Fruit fly (Drosophila melanogaster) whole organism, embryonic: Measurements from ENCODE around the gene CG43850.

ENCODE experiments used
- ATbp ChIP-seq: fragments of 200-800 bp; sonication (Bioruptor generic); optimal IDR thresholded peaks from 2 replicates; lab custom pipeline; 2017; ENCODE audit warnings: missing biosample characterization, mild to moderate bottlenecking, missing genetic modification characterization, missing genetic modification reagents
- CG11695 ChIP-seq: fragments of 200-800 bp; sonication (Bioruptor generic); IDR thresholded peaks from 3 replicates; pipeline ENCODE4 v1.3.6; 2022; ENCODE audit warnings: missing biosample characterization, missing genetic modification characterization
- CG12391 ChIP-seq: fragments of 200-800 bp; sonication (Bioruptor generic); optimal IDR thresholded peaks from 3 replicates; lab custom pipeline; 2018; ENCODE audit warnings: missing biosample characterization, mild to moderate bottlenecking, missing genetic modification characterization, moderate library complexity
- CG13775 ChIP-seq: fragments of 200-800 bp; sonication (Bioruptor generic); optimal IDR thresholded peaks from 3 replicates; lab custom pipeline; 2017; ENCODE audit warnings: missing biosample characterization, mild to moderate bottlenecking, missing genetic modification characterization
- CG14860 ChIP-seq: fragments of 200-800 bp; sonication (Bioruptor generic); IDR thresholded peaks from 3 replicates; pipeline ENCODE4 v1.3.6; 2022; ENCODE audit warnings: missing biosample characterization, missing genetic modification characterization; ENCODE audit not compliant: partially characterized antibody
- CG15269 ChIP-seq: fragments of 200-800 bp; sonication (Bioruptor generic); optimal IDR thresholded peaks from 2 replicates; lab custom pipeline; 2018; ENCODE audit warnings: missing biosample characterization, mild to moderate bottlenecking, missing genetic modification characterization, moderate library complexity
- CG1647 ChIP-seq: fragments of 200-800 bp; sonication (Bioruptor generic); optimal IDR thresholded peaks from 3 replicates; lab custom pipeline; 2016; ENCODE audit warnings: missing biosample characterization, missing genetic modification characterization
- CG17359 ChIP-seq: fragments of 200-800 bp; sonication (Bioruptor generic); optimal IDR thresholded peaks from 3 replicates; lab custom pipeline; 2018; ENCODE audit warnings: missing biosample characterization, mild to moderate bottlenecking, missing genetic modification characterization, moderate library complexity
- CG17385 ChIP-seq: fragments of 200-800 bp; sonication (Bioruptor generic); optimal IDR thresholded peaks from 3 replicates; lab custom pipeline; 2018; ENCODE audit warnings: missing biosample characterization, mild to moderate bottlenecking, missing genetic modification characterization
- CG1832 ChIP-seq: fragments of 200-800 bp; sonication (Bioruptor generic); optimal IDR thresholded peaks from 2 replicates; lab custom pipeline; 2017; ENCODE audit warnings: missing biosample characterization, mild to moderate bottlenecking, missing genetic modification characterization, inconsistent platforms
- CG18619 ChIP-seq: fragments of 200-800 bp; sonication (Bioruptor generic); optimal IDR thresholded peaks from 3 replicates; lab custom pipeline; 2017; ENCODE audit warnings: missing biosample characterization, mild to moderate bottlenecking, missing genetic modification characterization
- CG2120 ChIP-seq: fragments of 200-800 bp; sonication (Bioruptor generic); optimal IDR thresholded peaks from 3 replicates; lab custom pipeline; 2016; ENCODE audit warnings: missing biosample characterization, missing genetic modification characterization
- CG2678 ChIP-seq: fragments of 200-800 bp; sonication (Bioruptor generic); optimal IDR thresholded peaks from 3 replicates; lab custom pipeline; 2019; ENCODE audit warnings: missing biosample characterization, mild to moderate bottlenecking, missing genetic modification characterization, moderate library complexity
- CG30020 ChIP-seq: fragments of 200-800 bp; optimal IDR thresholded peaks from 2 replicates; lab custom pipeline; 2019; ENCODE audit warnings: missing biosample characterization, mild to moderate bottlenecking, missing genetic modification characterization, moderate library complexity
- CG30403 ChIP-seq: fragments of 200-800 bp; sonication (Bioruptor generic); optimal IDR thresholded peaks from 3 replicates; lab custom pipeline; 2016; ENCODE audit warnings: missing biosample characterization, missing genetic modification characterization
- CG33557 ChIP-seq: fragments of 200-800 bp; sonication (Bioruptor generic); optimal IDR thresholded peaks from 2 replicates; lab custom pipeline; 2019; ENCODE audit warnings: missing biosample characterization, mild to moderate bottlenecking, missing genetic modification characterization, moderate library complexity
- CG34422 ChIP-seq: fragments of 200-800 bp; sonication (Bioruptor generic); IDR thresholded peaks from 3 replicates; pipeline ENCODE4 v1.3.6; 2022; ENCODE audit warnings: missing biosample characterization, missing genetic modification characterization
- CG4424 ChIP-seq: fragments of 200-800 bp; sonication (Bioruptor generic); optimal IDR thresholded peaks from 3 replicates; lab custom pipeline; 2016; ENCODE audit warnings: missing biosample characterization, missing genetic modification characterization
- CG5180 ChIP-seq: fragments of 200-800 bp; sonication (Bioruptor generic); optimal IDR thresholded peaks from 3 replicates; lab custom pipeline; 2017; ENCODE audit warnings: missing biosample characterization, missing genetic modification characterization, mild to moderate bottlenecking, moderate library complexity, missing genetic modification reagents
- CG5953 ChIP-seq: fragments of 200-800 bp; sonication (Bioruptor generic); IDR thresholded peaks from 2 replicates; pipeline ENCODE4 v1.3.6; 2022; ENCODE audit warnings: missing biosample characterization, missing genetic modification characterization
- CG6254 ChIP-seq: fragments of 200-800 bp; sonication (Bioruptor generic); optimal IDR thresholded peaks from 3 replicates; lab custom pipeline; 2017; ENCODE audit warnings: mild to moderate bottlenecking, missing biosample characterization, missing genetic modification reagents, missing genetic modification characterization
- CG6813 ChIP-seq: fragments of 200-800 bp; sonication (Bioruptor generic); optimal IDR thresholded peaks from 2 replicates; lab custom pipeline; 2017; ENCODE audit warnings: missing biosample characterization, missing genetic modification characterization, mild to moderate bottlenecking, moderate library complexity, missing genetic modification reagents
- CG7372 ChIP-seq: fragments of 200-800 bp; sonication (Bioruptor generic); IDR thresholded peaks from 2 replicates; pipeline ENCODE4 v1.3.6; 2022; ENCODE audit warnings: missing biosample characterization, missing genetic modification characterization
- CG9437 ChIP-seq: fragments of 200-800 bp; sonication (Bioruptor generic); optimal IDR thresholded peaks from 2 replicates; lab custom pipeline; 2018; ENCODE audit warnings: missing biosample characterization, mild to moderate bottlenecking, missing genetic modification characterization
- CG9817 ChIP-seq: fragments of 200-800 bp; sonication (Bioruptor generic); optimal IDR thresholded peaks from 2 replicates; lab custom pipeline; 2018; ENCODE audit warnings: missing biosample characterization, mild to moderate bottlenecking, missing genetic modification characterization, moderate library complexity
- Doc3 ChIP-seq: fragments of 200-800 bp; sonication (Bioruptor generic); IDR thresholded peaks from 3 replicates; pipeline ENCODE4 v1.3.6; 2022; ENCODE audit warnings: missing biosample characterization, missing genetic modification characterization; ENCODE audit not compliant: partially characterized antibody
- Drgx ChIP-seq: fragments of 200-800 bp; sonication (Bioruptor generic); IDR thresholded peaks from 2 replicates; pipeline ENCODE4 v1.3.6; 2022; ENCODE audit warnings: missing biosample characterization, missing genetic modification characterization
- ERR ChIP-seq: fragments of 200-800 bp; sonication (Bioruptor generic); optimal IDR thresholded peaks from 2 replicates; lab custom pipeline; 2016; ENCODE audit warnings: missing biosample characterization, missing genetic modification characterization
- Ets65A ChIP-seq: fragments of 200-800 bp; sonication (Bioruptor generic); peaks from one replicate; lab custom pipeline; 2016; ENCODE audit warnings: missing biosample characterization, missing genetic modification characterization
- Hmr ChIP-seq: fragments of 200-800 bp; sonication (Bioruptor generic); optimal IDR thresholded peaks from 3 replicates; lab custom pipeline; 2017; ENCODE audit warnings: mild to moderate bottlenecking, missing biosample characterization, missing genetic modification reagents, missing genetic modification characterization
- Max ChIP-seq: fragments of 200-800 bp; sonication (Bioruptor generic); optimal IDR thresholded peaks from 2 replicates; lab custom pipeline; 2016; ENCODE audit warnings: missing biosample characterization, mild to moderate bottlenecking, missing genetic modification characterization
- Med ChIP-seq: fragments of 200-800 bp; sonication (Bioruptor generic); peaks from one replicate; lab custom pipeline; 2016; ENCODE audit warnings: missing biosample characterization, missing genetic modification characterization, mild to moderate bottlenecking, inconsistent platforms, moderate library complexity
- Meics ChIP-seq: fragments of 200-800 bp; sonication (Bioruptor generic); optimal IDR thresholded peaks from 2 replicates; lab custom pipeline; 2017; ENCODE audit warnings: missing biosample characterization, mild to moderate bottlenecking, missing genetic modification characterization
- NFAT ChIP-seq: fragments of 200-800 bp; sonication (Bioruptor generic); IDR thresholded peaks from 2 replicates; pipeline ENCODE4 v1.3.6; 2022; ENCODE audit warnings: missing biosample characterization, missing genetic modification characterization
- Opbp ChIP-seq: fragments of 200-800 bp; sonication (Bioruptor generic); IDR thresholded peaks from 3 replicates; pipeline ENCODE4 v1.3.6; 2022; ENCODE audit warnings: missing biosample characterization, missing genetic modification characterization; ENCODE audit not compliant: partially characterized antibody
- PHDP ChIP-seq: fragments of 200-800 bp; sonication (Bioruptor generic); optimal IDR thresholded peaks from 3 replicates; lab custom pipeline; 2018; ENCODE audit warnings: missing biosample characterization, mild to moderate bottlenecking, missing genetic modification characterization, moderate library complexity
- Rfx ChIP-seq: fragments of 200-800 bp; sonication (Bioruptor generic); IDR thresholded peaks from 2 replicates; pipeline ENCODE4 v1.3.6; 2022; ENCODE audit warnings: missing biosample characterization, missing genetic modification characterization
- Sox102F ChIP-seq: fragments of 200-800 bp; sonication (Bioruptor generic); optimal IDR thresholded peaks from 2 replicates; lab custom pipeline; 2018; ENCODE audit warnings: missing biosample characterization, mild to moderate bottlenecking, missing genetic modification characterization, moderate library complexity
- Sry-δ ChIP-seq: fragments of 200-800 bp; sonication (Bioruptor generic); optimal IDR thresholded peaks from 2 replicates; lab custom pipeline; 2016; ENCODE audit warnings: missing biosample characterization, missing genetic modification characterization
- dmrt99B ChIP-seq: fragments of 200-800 bp; sonication (Bioruptor generic); optimal IDR thresholded peaks from 2 replicates; lab custom pipeline; 2018; ENCODE audit warnings: missing biosample characterization, mild to moderate bottlenecking, missing genetic modification characterization, moderate library complexity
- ems ChIP-seq: fragments of 200-800 bp; sonication (Bioruptor generic); optimal IDR thresholded peaks from 3 replicates; lab custom pipeline; 2016; ENCODE audit warnings: missing biosample characterization, missing genetic modification characterization
- eyg ChIP-seq: fragments of 200-800 bp; sonication (Bioruptor generic); optimal IDR thresholded peaks from 3 replicates; lab custom pipeline; 2016; ENCODE audit warnings: missing biosample characterization, missing genetic modification characterization
- fd64A ChIP-seq: fragments of 200-800 bp; sonication (Bioruptor generic); optimal IDR thresholded peaks from 3 replicates; lab custom pipeline; 2018; ENCODE audit warnings: missing biosample characterization, mild to moderate bottlenecking, missing genetic modification characterization
- hkb ChIP-seq, 2 experiments: fragments of 200-800 bp in 1 of 2; fragments of >200 bp in 1 of 2; sonication (Bioruptor generic) in 1 of 2; IDR thresholded peaks in 1 of 2; optimal IDR thresholded peaks in 1 of 2; 2 replicates each; pipeline versions ENCODE4 v1.3.6 to Lab custom; 2017 to 2022; ENCODE audit warnings: missing biosample characterization in 1 of 2, missing genetic modification characterization in 1 of 2
- hth ChIP-seq: fragments of >200 bp; optimal IDR thresholded peaks from 2 replicates; lab custom pipeline; 2017; ENCODE audit warnings: inconsistent platforms
- ro ChIP-seq: fragments of 200-800 bp; sonication (Bioruptor generic); IDR thresholded peaks from 2 replicates; pipeline ENCODE4 v1.3.6; 2022; ENCODE audit warnings: missing biosample characterization, missing genetic modification characterization
- row ChIP-seq: fragments of 200-800 bp; sonication (Bioruptor generic); IDR thresholded peaks from 3 replicates; pipeline ENCODE4 v1.3.6; 2022; ENCODE audit warnings: missing biosample characterization, missing genetic modification characterization
- sens ChIP-seq: fragments of 200-800 bp; sonication (Bioruptor generic); peaks from one replicate; lab custom pipeline; 2016; ENCODE audit warnings: missing biosample characterization, missing genetic modification characterization
- unpg ChIP-seq: fragments of 200-800 bp; sonication (Bioruptor generic); optimal IDR thresholded peaks from 3 replicates; lab custom pipeline; 2018; ENCODE audit warnings: missing biosample characterization, mild to moderate bottlenecking, missing genetic modification characterization, moderate library complexity
- wor ChIP-seq: fragments of 200-800 bp; sonication (Bioruptor generic); IDR thresholded peaks from 2 replicates; pipeline ENCODE4 v1.3.6; 2022; ENCODE audit warnings: missing biosample characterization, missing genetic modification characterization

CG43850 gene

dm6 chr2L:13399565-13399964 lies 15.7 kb upstream of the CG43850 start (continued):
- no peak for TF ChIP-seq CG33557 (GFP tag; lab: Kevin White, UChicago)
- TF ChIP-seq NFAT: no peak
- TF ChIP-seq dmrt99B (tag; lab: Kevin White, UChicago): peak; percentile 11
- TF ChIP-seq Opbp (GFP tag; lab: Robert Waterston, UW): no peak
- TF ChIP-seq CG2678 (tag; lab: Kevin White, UChicago): peak; percentile 22
- no peak for TF ChIP-seq CG1832 (GFP tag; lab: Kevin White, UChicago)
- TF ChIP-seq eyg (GFP tag; lab: Kevin White, UChicago): no peak
- TF ChIP-seq CG9437 (GFP tag; lab: Kevin White, UChicago): no peak
- TF ChIP-seq CG18619 (GFP tag; lab: Kevin White, UChicago): no peak
- no peak for TF ChIP-seq CG7372 (GFP tag; lab: Robert Waterston, UW)
- no peak for TF ChIP-seq Ets65A (GFP tag; lab: Kevin White, UChicago)
- no peak for TF ChIP-seq CG9817 (tag; lab: Kevin White, UChicago)
- TF ChIP-seq ems (GFP tag; lab: Kevin White, UChicago): no peak
- no peak for TF ChIP-seq hkb (optimal IDR thresholded peaks at IDR 0.05; lab: Kevin White, UChicago)
- 0 out of 2 replicates have a peak, but pooled peaks have one; percentile 11 for TF ChIP-seq hkb (GFP tag; IDR thresholded peaks at IDR 0.05; lab: Robert Waterston, UW)
- TF ChIP-seq Hmr: no peak
- no peak for TF ChIP-seq Max (GFP tag; lab: Kevin White, UChicago)
- peak; percentile 86 for TF ChIP-seq sens
- peak; percentile 3 for TF ChIP-seq Meics (GFP tag; lab: Kevin White, UChicago)
- no peak for TF ChIP-seq ERR (GFP tag; lab: Kevin White, UChicago)
- peak; percentile 53 for TF ChIP-seq row (GFP tag; lab: Robert Waterston, UW)
- no peak for TF ChIP-seq CG14860 (GFP tag; lab: Robert Waterston, UW)
- TF ChIP-seq CG1647 (GFP tag; lab: Kevin White, UChicago): no peak
- TF ChIP-seq CG2120 (GFP tag; lab: Kevin White, UChicago): peak; percentile 9
- peak; percentile 7 for TF ChIP-seq CG30403 (GFP tag; lab: Kevin White, UChicago)
- TF ChIP-seq CG13775 (GFP tag; lab: Kevin White, UChicago): peak; percentile 5
- no peak for TF ChIP-seq ro (GFP tag; lab: Robert Waterston, UW)
- peak; percentile 8 for TF ChIP-seq PHDP (tag; lab: Kevin White, UChicago)
- no peak for TF ChIP-seq wor
- no peak for TF ChIP-seq hth (lab: Kevin White, UChicago)
- TF ChIP-seq CG17385 (GFP tag; lab: Kevin White, UChicago): no peak
- no peak for TF ChIP-seq CG4424 (GFP tag; lab: Kevin White, UChicago)
- peak; percentile 17 for TF ChIP-seq unpg (GFP tag; lab: Kevin White, UChicago)
- TF ChIP-seq CG6813: no peak
- TF ChIP-seq Sry-δ (GFP tag; lab: Kevin White, UChicago): no peak
- TF ChIP-seq ATbp (GFP tag; lab: Kevin White, UChicago): no peak
- no peak for TF ChIP-seq CG34422 (GFP tag; lab: Robert Waterston, UW)
- no peak for TF ChIP-seq CG6254 (GFP tag; lab: Kevin White, UChicago)
- 0 out of 2 replicates have a peak, but pooled peaks have one; percentile 12 for TF ChIP-seq Rfx (GFP tag; lab: Robert Waterston, UW)
- TF ChIP-seq Doc3 (GFP tag; lab: Robert Waterston, UW): no peak
- TF ChIP-seq CG11695 (GFP tag; lab: Robert Waterston, UW): 0 out of 3 replicates have a peak, but pooled peaks have one; percentile 17
- peak; percentile 69 for TF ChIP-seq Med (GFP tag; lab: Kevin White, UChicago)
- TF ChIP-seq Sox102F (GFP tag; lab: Kevin White, UChicago): peak; percentile 16
- TF ChIP-seq CG30020 (tag; lab: Kevin White, UChicago): no peak
- TF ChIP-seq CG15269 (tag; lab: Kevin White, UChicago): peak; percentile 18
- TF ChIP-seq CG5180 (GFP tag; lab: Kevin White, UChicago): no peak
- no peak for TF ChIP-seq CG5953 (GFP tag; lab: Robert Waterston, UW)
- TF ChIP-seq CG17359: no peak
- no peak for TF ChIP-seq fd64A (GFP tag; lab: Kevin White, UChicago)
- peak; percentile 2 for TF ChIP-seq CG12391 (tag; lab: Kevin White, UChicago)
- TF ChIP-seq Drgx (GFP tag; lab: Robert Waterston, UW): peak; percentile 28; the same call in 1 of the 2 replicates
